Fruit fly (Drosophila melanogaster) whole organism, embryonic: ENCODE measurements around the gene CG12661.
A peak's percentile ranks its signal among the peaks of the same experiment; 100 is the strongest.

Source experiments
- Awh ChIP-seq: fragments of 200-800 bp; sonication (Bioruptor generic); IDR thresholded peaks from 2 replicates; pipeline ENCODE4, ENCODE4 v1.3.6; 2022; ENCODE audit warnings: missing biosample characterization, missing genetic modification characterization
- Bdp1 ChIP-seq: fragments of 200-800 bp; sonication (Bioruptor generic); optimal IDR thresholded peaks from 3 replicates; lab custom pipeline; 2016; ENCODE audit warnings: missing biosample characterization, missing genetic modification characterization
- CG10321 ChIP-seq: fragments of 200-800 bp; sonication (Bioruptor generic); IDR thresholded peaks from 2 replicates; pipeline ENCODE4 v1.3.6; 2022; ENCODE audit warnings: missing biosample characterization, missing genetic modification characterization
- CG10431 ChIP-seq: fragments of 200-800 bp; sonication (Bioruptor generic); optimal IDR thresholded peaks from 3 replicates; lab custom pipeline; 2018; ENCODE audit warnings: missing biosample characterization, mild to moderate bottlenecking, missing genetic modification characterization
- CG11504 ChIP-seq: fragments of 200-800 bp; sonication (Bioruptor generic); optimal IDR thresholded peaks from 3 replicates; lab custom pipeline; 2019; ENCODE audit warnings: missing biosample characterization, mild to moderate bottlenecking, missing genetic modification characterization, moderate library complexity
- CG11560 ChIP-seq: fragments of 200-800 bp; sonication (Bioruptor generic); IDR thresholded peaks from 3 replicates; pipeline ENCODE4 v1.3.6; 2022; ENCODE audit warnings: missing biosample characterization, missing genetic modification characterization
- CG12744 ChIP-seq: fragments of 200-800 bp; sonication (Bioruptor generic); optimal IDR thresholded peaks from 2 replicates; lab custom pipeline; 2016; ENCODE audit warnings: missing biosample characterization, missing genetic modification characterization
- CG13287 ChIP-seq: fragments of 200-800 bp; sonication (Bioruptor generic); IDR thresholded peaks from 2 replicates; pipeline ENCODE4 v1.3.6; 2022; ENCODE audit warnings: missing biosample characterization, missing genetic modification characterization; ENCODE audit not compliant: partially characterized antibody
- CG13775 ChIP-seq: fragments of 200-800 bp; sonication (Bioruptor generic); optimal IDR thresholded peaks from 3 replicates; lab custom pipeline; 2017; ENCODE audit warnings: missing biosample characterization, mild to moderate bottlenecking, missing genetic modification characterization
- CG14441 ChIP-seq: fragments of 200-800 bp; sonication (Bioruptor generic); IDR thresholded peaks from 2 replicates; pipeline ENCODE4 v1.3.6; 2022; ENCODE audit warnings: missing biosample characterization, missing genetic modification characterization
- CG15011 ChIP-seq: fragments of 200-800 bp; sonication (Bioruptor generic); optimal IDR thresholded peaks from 3 replicates; lab custom pipeline; 2018; ENCODE audit warnings: missing biosample characterization, mild to moderate bottlenecking, missing genetic modification characterization
- CG15479 ChIP-seq: fragments of 200-800 bp; sonication (Bioruptor generic); optimal IDR thresholded peaks from 3 replicates; lab custom pipeline; 2019; ENCODE audit warnings: missing biosample characterization, mild to moderate bottlenecking, missing genetic modification characterization, moderate library complexity
- CG16863 ChIP-seq: fragments of 200-800 bp; sonication (Bioruptor generic); optimal IDR thresholded peaks from 3 replicates; lab custom pipeline; 2016; ENCODE audit warnings: missing biosample characterization, missing genetic modification characterization
- CG17912 ChIP-seq: fragments of 200-800 bp; sonication (Bioruptor generic); optimal IDR thresholded peaks from 2 replicates; lab custom pipeline; 2018; ENCODE audit warnings: missing biosample characterization, mild to moderate bottlenecking, missing genetic modification characterization
- CG2120 ChIP-seq: fragments of 200-800 bp; sonication (Bioruptor generic); optimal IDR thresholded peaks from 3 replicates; lab custom pipeline; 2016; ENCODE audit warnings: missing biosample characterization, missing genetic modification characterization
- CG2712 ChIP-seq: fragments of 200-800 bp; optimal IDR thresholded peaks from 3 replicates; lab custom pipeline; 2019; ENCODE audit warnings: missing biosample characterization, mild to moderate bottlenecking, missing genetic modification characterization, moderate library complexity
- CG33213 ChIP-seq: fragments of 200-800 bp; sonication (Bioruptor generic); optimal IDR thresholded peaks from 3 replicates; lab custom pipeline; 2016; ENCODE audit warnings: missing biosample characterization, missing genetic modification characterization
- CG3847 ChIP-seq: fragments of 200-800 bp; sonication (Bioruptor generic); IDR thresholded peaks from 2 replicates; pipeline ENCODE4 v1.3.6; 2022; ENCODE audit warnings: missing biosample characterization, missing genetic modification characterization
- CG4424 ChIP-seq: fragments of 200-800 bp; sonication (Bioruptor generic); optimal IDR thresholded peaks from 3 replicates; lab custom pipeline; 2016; ENCODE audit warnings: missing biosample characterization, missing genetic modification characterization
- CG6791 ChIP-seq: fragments of 200-800 bp; sonication (Bioruptor generic); IDR thresholded peaks from 3 replicates; pipeline ENCODE4 v1.3.6; 2022; ENCODE audit warnings: missing biosample characterization, missing genetic modification characterization; ENCODE audit not compliant: partially characterized antibody
- CG6813 ChIP-seq: fragments of 200-800 bp; sonication (Bioruptor generic); optimal IDR thresholded peaks from 2 replicates; lab custom pipeline; 2017; ENCODE audit warnings: missing biosample characterization, missing genetic modification characterization, mild to moderate bottlenecking, moderate library complexity, missing genetic modification reagents
- CG8281 ChIP-seq: fragments of 200-800 bp; sonication (Bioruptor generic); optimal IDR thresholded peaks from 2 replicates; lab custom pipeline; 2018; ENCODE audit warnings: missing biosample characterization, mild to moderate bottlenecking, missing genetic modification characterization, moderate library complexity
- CG8290 ChIP-seq, 3 experiments: fragments of 200-800 bp; sonication (Bioruptor generic); optimal IDR thresholded peaks; 2 replicates each; lab custom pipeline; 2016 to 2019; ENCODE audit warnings: missing biosample characterization in 3 of 3, missing genetic modification characterization in 3 of 3, mild to moderate bottlenecking in 2 of 3, moderate library complexity in 1 of 3
- CG8924 ChIP-seq: fragments of 200-800 bp; optimal IDR thresholded peaks from 3 replicates; lab custom pipeline; 2019; ENCODE audit warnings: missing biosample characterization, mild to moderate bottlenecking, missing genetic modification characterization, moderate library complexity
- CG9609 ChIP-seq: fragments of 200-800 bp; sonication (Bioruptor generic); optimal IDR thresholded peaks from 3 replicates; lab custom pipeline; 2016; ENCODE audit warnings: missing biosample characterization, missing genetic modification characterization
- CG9797 ChIP-seq: fragments of 200-800 bp; sonication (Bioruptor generic); optimal IDR thresholded peaks from 3 replicates; lab custom pipeline; 2018; ENCODE audit warnings: missing biosample characterization, mild to moderate bottlenecking, missing genetic modification characterization
- CrebB ChIP-seq: fragments of 200-800 bp; sonication (Bioruptor generic); optimal IDR thresholded peaks from 3 replicates; lab custom pipeline; 2018; ENCODE audit warnings: missing biosample characterization, mild to moderate bottlenecking, missing genetic modification characterization
- Deaf1 ChIP-seq: fragments of 200-800 bp; optimal IDR thresholded peaks from 3 replicates; lab custom pipeline; 2019; ENCODE audit warnings: missing biosample characterization, mild to moderate bottlenecking, missing genetic modification characterization, moderate library complexity
- Doc2 ChIP-seq: fragments of 200-800 bp; sonication (Bioruptor generic); IDR thresholded peaks from 2 replicates; pipeline ENCODE4 v1.3.6; 2022; ENCODE audit warnings: missing biosample characterization, missing genetic modification characterization
- Fer2 ChIP-seq: fragments of 200-800 bp; sonication (Bioruptor generic); optimal IDR thresholded peaks from 2 replicates; lab custom pipeline; 2018; ENCODE audit warnings: missing biosample characterization, mild to moderate bottlenecking, missing genetic modification characterization, moderate library complexity
- HLH3B ChIP-seq: fragments of 200-800 bp; sonication (Bioruptor generic); IDR thresholded peaks from 2 replicates; pipeline ENCODE4 v1.3.6; 2022; ENCODE audit warnings: missing biosample characterization, missing genetic modification characterization
- MTF-1 ChIP-seq: fragments of 200-800 bp; sonication (Bioruptor generic); optimal IDR thresholded peaks from 2 replicates; lab custom pipeline; 2018; ENCODE audit warnings: missing biosample characterization, mild to moderate bottlenecking, missing genetic modification characterization, borderline replicate concordance
- NfI ChIP-seq: fragments of 200-800 bp; sonication (Bioruptor generic); optimal IDR thresholded peaks from 3 replicates; lab custom pipeline; 2018; ENCODE audit warnings: missing biosample characterization, mild to moderate bottlenecking, missing genetic modification characterization, moderate library complexity
- Rfx ChIP-seq: fragments of 200-800 bp; sonication (Bioruptor generic); IDR thresholded peaks from 2 replicates; pipeline ENCODE4 v1.3.6; 2022; ENCODE audit warnings: missing biosample characterization, missing genetic modification characterization
- Spps ChIP-seq: fragments of 200-800 bp; sonication (Bioruptor generic); optimal IDR thresholded peaks from 2 replicates; lab custom pipeline; 2018; ENCODE audit warnings: missing biosample characterization, mild to moderate bottlenecking, missing genetic modification characterization
- Ssrp ChIP-seq: fragments of 200-800 bp; sonication (Bioruptor generic); optimal IDR thresholded peaks from 2 replicates; lab custom pipeline; 2018; ENCODE audit warnings: missing biosample characterization, mild to moderate bottlenecking, missing genetic modification characterization, moderate library complexity
- Tbp ChIP-seq: fragments of >200 bp; optimal IDR thresholded peaks from 2 replicates; lab custom pipeline; 2018; ENCODE audit warnings: missing biosample characterization, missing genetic modification characterization
- YL-1 ChIP-seq: fragments of 200-800 bp; sonication (Bioruptor generic); optimal IDR thresholded peaks from 3 replicates; lab custom pipeline; 2017; ENCODE audit warnings: missing biosample characterization, mild to moderate bottlenecking, missing genetic modification characterization
- al ChIP-seq: fragments of 200-800 bp; sonication (Bioruptor generic); IDR thresholded peaks from 2 replicates; pipeline ENCODE4 v1.3.6; 2022; ENCODE audit warnings: missing biosample characterization, missing genetic modification characterization
- gem ChIP-seq: fragments of 200-800 bp; sonication (Bioruptor generic); optimal IDR thresholded peaks from 2 replicates; lab custom pipeline; 2019; ENCODE audit warnings: missing biosample characterization, mild to moderate bottlenecking, missing genetic modification characterization, moderate library complexity
- gsb-n ChIP-seq: fragments of 200-800 bp; sonication (Bioruptor generic); optimal IDR thresholded peaks from 3 replicates; lab custom pipeline; 2018; ENCODE audit warnings: missing biosample characterization, mild to moderate bottlenecking, missing genetic modification characterization
- ham ChIP-seq: fragments of 200-800 bp; sonication (Bioruptor generic); IDR thresholded peaks from 2 replicates; pipeline ENCODE4 v1.3.6; 2022; ENCODE audit warnings: missing biosample characterization, missing genetic modification characterization
- ken ChIP-seq: fragments of 200-800 bp; sonication (Bioruptor generic); IDR thresholded peaks from 3 replicates; pipeline ENCODE4 v1.3.6; 2022; ENCODE audit warnings: missing biosample characterization, missing genetic modification characterization
- nau ChIP-seq: fragments of 200-800 bp; sonication (Bioruptor generic); optimal IDR thresholded peaks from 3 replicates; lab custom pipeline; 2017; ENCODE audit warnings: missing biosample characterization, mild to moderate bottlenecking, missing genetic modification characterization, missing genetic modification reagents
- onecut ChIP-seq: fragments of 200-800 bp; sonication (Bioruptor generic); IDR thresholded peaks from 2 replicates; pipeline ENCODE4 v1.3.6; 2022; ENCODE audit warnings: missing biosample characterization, missing genetic modification characterization
- sens ChIP-seq: fragments of 200-800 bp; sonication (Bioruptor generic); peaks from one replicate; lab custom pipeline; 2016; ENCODE audit warnings: missing biosample characterization, missing genetic modification characterization
- slp2 ChIP-seq: fragments of 200-800 bp; sonication (Bioruptor generic); optimal IDR thresholded peaks from 2 replicates; lab custom pipeline; 2016; ENCODE audit warnings: missing biosample characterization, missing genetic modification characterization
- tgo ChIP-seq: fragments of 200-800 bp; sonication (Bioruptor generic); IDR thresholded peaks from 3 replicates; pipeline ENCODE4 v1.3.6; 2022; ENCODE audit warnings: missing biosample characterization, missing genetic modification characterization
- tin ChIP-seq: fragments of 200-800 bp; sonication (Bioruptor generic); optimal IDR thresholded peaks from 3 replicates; lab custom pipeline; 2016; ENCODE audit warnings: missing biosample characterization, missing genetic modification characterization
- usp ChIP-seq: fragments of >200 bp; optimal IDR thresholded peaks from 2 replicates; lab custom pipeline; 2017; ENCODE audit warnings: missing biosample characterization, missing genetic modification characterization

Gene CG12661

DNA sequence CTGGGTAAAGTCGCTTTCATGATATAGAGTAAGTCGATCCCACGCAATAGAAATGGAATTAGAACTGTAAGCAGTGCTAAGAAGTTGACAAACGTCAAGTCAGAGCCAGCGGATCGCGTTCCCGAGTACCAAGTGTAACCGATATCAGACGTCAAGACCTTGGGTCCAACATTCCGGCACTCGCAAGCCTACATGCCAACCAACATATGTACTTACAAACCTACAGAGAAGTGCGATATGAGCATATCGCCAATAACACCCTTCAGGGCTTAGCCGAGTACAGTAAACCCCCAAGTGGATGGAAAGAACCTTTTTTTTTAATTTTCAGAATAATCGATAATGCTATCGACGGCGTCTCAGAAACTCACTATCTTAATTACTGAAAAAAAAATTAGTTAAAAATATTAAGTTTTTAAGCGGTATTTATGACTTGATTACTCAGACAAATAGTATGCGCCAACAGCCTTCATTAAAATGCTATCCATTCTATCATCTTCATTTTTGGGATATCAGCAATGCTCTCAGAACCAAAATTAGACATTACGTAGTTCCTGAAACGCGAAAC, 31.0 kb downstream of the CG12661 start (continued):
- peak; percentile 70 for TF ChIP-seq CG14441 (GFP tag; lab: Robert Waterston, UW)
- no peak for TF ChIP-seq Spps (tag; lab: Kevin White, UChicago)
- TF ChIP-seq Awh (GFP tag; lab: Robert Waterston, UW), result peak; percentile 50; the same call in 1 of the 2 replicates
- no peak for TF ChIP-seq CrebB
- peak; percentile 43 for TF ChIP-seq CG2712 (tag; lab: Kevin White, UChicago)
- peak; percentile 58; the same call in 2 of the 3 replicates for TF ChIP-seq tgo (GFP tag; lab: Robert Waterston, UW)
- TF ChIP-seq CG8290 (GFP tag; optimal IDR thresholded peaks at IDR 0.05; lab: Kevin White, UChicago), result no peak
- no peak for TF ChIP-seq CG8290 (tag; optimal IDR thresholded peaks at IDR 0.05; lab: Kevin White, UChicago)
- TF ChIP-seq gsb-n (tag; lab: Kevin White, UChicago), result no peak
- peak; percentile 51 for TF ChIP-seq NfI
- TF ChIP-seq CG11560 (tag; lab: Robert Waterston, UW), result peak; percentile 54; the same call in 1 of the 3 replicates
- peak; percentile 38 for TF ChIP-seq CG8924 (tag; lab: Kevin White, UChicago)
- TF ChIP-seq CG13775 (GFP tag; lab: Kevin White, UChicago), result peak; percentile 31
- TF ChIP-seq CG17912 (GFP tag; lab: Kevin White, UChicago), result no peak
- peak; percentile 66; the same call in 2 of the 3 replicates for TF ChIP-seq ken (GFP tag; lab: Robert Waterston, UW)
- TF ChIP-seq CG11504 (tag; lab: Kevin White, UChicago), result peak; percentile 56
- TF ChIP-seq MTF-1 (GFP tag; lab: Kevin White, UChicago), result no peak
- peak; percentile 31 for TF ChIP-seq CG6813
- no peak for TF ChIP-seq CG16863 (GFP tag; lab: Kevin White, UChicago)
- TF ChIP-seq CG12744 (GFP tag; lab: Kevin White, UChicago), result no peak
- TF ChIP-seq ham, result no peak
- no peak for TF ChIP-seq CG6791 (GFP tag; lab: Robert Waterston, UW)
- TF ChIP-seq Ssrp (tag; lab: Kevin White, UChicago), result no peak
- TF ChIP-seq CG15479, result no peak
- no peak for TF ChIP-seq CG33213 (GFP tag; lab: Kevin White, UChicago)
- TF ChIP-seq Bdp1, result no peak
- TF ChIP-seq CG9609 (GFP tag; lab: Kevin White, UChicago), result peak; percentile 1
- peak; percentile 36 for TF ChIP-seq Fer2 (tag; lab: Kevin White, UChicago)
- TF ChIP-seq CG10431, result no peak
- TF ChIP-seq al, result peak; percentile 62
- TF ChIP-seq CG10321 (GFP tag; lab: Robert Waterston, UW), result no peak
- no peak for TF ChIP-seq tin (GFP tag; lab: Kevin White, UChicago)
- peak; percentile 86 for TF ChIP-seq CG2120 (GFP tag; lab: Kevin White, UChicago)
- no peak for TF ChIP-seq CG13287 (GFP tag; lab: Robert Waterston, UW)
- no peak for TF ChIP-seq CG9797
- peak; percentile 88 for TF ChIP-seq sens (GFP tag; lab: Kevin White, UChicago)
- TF ChIP-seq nau (GFP tag; lab: Kevin White, UChicago), result no peak
- TF ChIP-seq Doc2 (GFP tag; lab: Robert Waterston, UW), result no peak
- peak; percentile 31 for TF ChIP-seq CG15011 (GFP tag; lab: Kevin White, UChicago)
- peak; percentile 69 for TF ChIP-seq gem (tag; lab: Kevin White, UChicago)
- no peak for TF ChIP-seq Tbp
- TF ChIP-seq CG8281 (tag; lab: Kevin White, UChicago), result no peak
- peak; percentile 25; the same call in 1 of the 2 replicates for TF ChIP-seq onecut (GFP tag; lab: Robert Waterston, UW)
- peak; percentile 83 for TF ChIP-seq Rfx (GFP tag; lab: Robert Waterston, UW)
- TF ChIP-seq usp (GFP tag; lab: Kevin White, UChicago), result no peak
- TF ChIP-seq Deaf1 (tag; lab: Kevin White, UChicago), result peak; percentile 8
- TF ChIP-seq slp2 (GFP tag; lab: Kevin White, UChicago), result no peak
- peak; percentile 47 for TF ChIP-seq CG3847 (GFP tag; lab: Robert Waterston, UW)
- peak; percentile 55 for TF ChIP-seq HLH3B
- TF ChIP-seq YL-1, result no peak
- peak; percentile 14 for TF ChIP-seq CG4424 (GFP tag; lab: Kevin White, UChicago)
